Fruit fly (Drosophila melanogaster) whole organism, embryonic: Measurements from ENCODE around the gene smash.

ENCODE experiments used
- B-H2 ChIP-seq: fragments of 200-800 bp; sonication (Bioruptor generic); optimal IDR thresholded peaks from 2 replicates; lab custom pipeline; 2018; ENCODE audit warnings: missing biosample characterization, mild to moderate bottlenecking, missing genetic modification characterization
- Bteb2 ChIP-seq: fragments of 200-800 bp; sonication (Bioruptor generic); optimal IDR thresholded peaks from 2 replicates; lab custom pipeline; 2016; ENCODE audit warnings: missing biosample characterization, missing genetic modification characterization
- CG12659 ChIP-seq: fragments of 200-800 bp; sonication (Bioruptor generic); optimal IDR thresholded peaks from 3 replicates; lab custom pipeline; 2017; ENCODE audit warnings: mild to moderate bottlenecking, missing biosample characterization, missing genetic modification reagents, missing genetic modification characterization
- CG14965 ChIP-seq: fragments of 200-800 bp; sonication (Bioruptor generic); optimal IDR thresholded peaks from 2 replicates; lab custom pipeline; 2016; ENCODE audit warnings: missing biosample characterization, missing genetic modification characterization, borderline replicate concordance
- CG1529 ChIP-seq: fragments of 200-800 bp; sonication (Bioruptor generic); optimal IDR thresholded peaks from 3 replicates; lab custom pipeline; 2018; ENCODE audit warnings: missing biosample characterization, missing genetic modification characterization
- CG17359 ChIP-seq: fragments of 200-800 bp; sonication (Bioruptor generic); optimal IDR thresholded peaks from 3 replicates; lab custom pipeline; 2018; ENCODE audit warnings: missing biosample characterization, mild to moderate bottlenecking, missing genetic modification characterization, moderate library complexity
- CG18011 ChIP-seq: fragments of 200-800 bp; sonication (Bioruptor generic); optimal IDR thresholded peaks from 2 replicates; lab custom pipeline; 2017; ENCODE audit warnings: missing biosample characterization, missing genetic modification characterization, mild to moderate bottlenecking, moderate library complexity, missing genotype
- CG2202 ChIP-seq: fragments of 200-800 bp; sonication (Bioruptor generic); optimal IDR thresholded peaks from 2 replicates; lab custom pipeline; 2018; ENCODE audit warnings: missing biosample characterization, mild to moderate bottlenecking, missing genetic modification characterization
- CG30020 ChIP-seq: fragments of 200-800 bp; optimal IDR thresholded peaks from 2 replicates; lab custom pipeline; 2019; ENCODE audit warnings: missing biosample characterization, mild to moderate bottlenecking, missing genetic modification characterization, moderate library complexity
- CG31388 ChIP-seq: fragments of 200-800 bp; sonication (Bioruptor generic); optimal IDR thresholded peaks from 2 replicates; lab custom pipeline; 2016; ENCODE audit warnings: missing biosample characterization, missing genetic modification characterization
- CG3407 ChIP-seq: fragments of 200-800 bp; sonication (Bioruptor generic); optimal IDR thresholded peaks from 2 replicates; lab custom pipeline; 2018; ENCODE audit warnings: missing biosample characterization, mild to moderate bottlenecking, missing genetic modification characterization
- CG3838 ChIP-seq: fragments of 200-800 bp; sonication (Bioruptor generic); optimal IDR thresholded peaks from 3 replicates; lab custom pipeline; 2016; ENCODE audit warnings: missing biosample characterization, missing genetic modification characterization
- CG3995 ChIP-seq: fragments of 200-800 bp; sonication (Bioruptor generic); optimal IDR thresholded peaks from 3 replicates; lab custom pipeline; 2016; ENCODE audit warnings: missing biosample characterization, missing genetic modification characterization
- CG4404 ChIP-seq: fragments of 200-800 bp; sonication (Bioruptor generic); IDR thresholded peaks from 2 replicates; pipeline ENCODE4 v1.3.6; 2022; ENCODE audit warnings: missing biosample characterization, missing genetic modification characterization
- CG4424 ChIP-seq: fragments of 200-800 bp; sonication (Bioruptor generic); optimal IDR thresholded peaks from 3 replicates; lab custom pipeline; 2016; ENCODE audit warnings: missing biosample characterization, missing genetic modification characterization
- CG4617 ChIP-seq: fragments of 200-800 bp; sonication (Bioruptor generic); optimal IDR thresholded peaks from 3 replicates; lab custom pipeline; 2016; ENCODE audit warnings: missing biosample characterization, missing genetic modification characterization, borderline replicate concordance
- CG4854 ChIP-seq: fragments of 200-800 bp; sonication (Bioruptor generic); optimal IDR thresholded peaks from 2 replicates; lab custom pipeline; 2016; ENCODE audit warnings: missing biosample characterization, missing genetic modification characterization, inconsistent platforms
- CG5245 ChIP-seq: fragments of 200-800 bp; sonication (Bioruptor generic); optimal IDR thresholded peaks from 3 replicates; lab custom pipeline; 2016; ENCODE audit warnings: missing biosample characterization, missing genetic modification characterization
- CG8765 ChIP-seq: fragments of 200-800 bp; sonication (Bioruptor generic); IDR thresholded peaks from 2 replicates; pipeline ENCODE4 v1.3.6; 2022; ENCODE audit warnings: missing biosample characterization, missing genetic modification characterization
- CG8944 ChIP-seq: fragments of 200-800 bp; sonication (Bioruptor generic); optimal IDR thresholded peaks from 3 replicates; lab custom pipeline; 2016; ENCODE audit warnings: missing biosample characterization, missing genetic modification characterization
- CG9932 ChIP-seq: fragments of 200-800 bp; sonication (Bioruptor generic); IDR thresholded peaks from 2 replicates; pipeline ENCODE4 v1.3.6; 2022; ENCODE audit warnings: missing biosample characterization, missing genetic modification characterization
- Chrac-16 ChIP-seq: fragments of 200-800 bp; sonication (Bioruptor generic); optimal IDR thresholded peaks from 3 replicates; lab custom pipeline; 2016; ENCODE audit warnings: missing biosample characterization, missing genetic modification characterization
- CkIIα-i1 ChIP-seq: fragments of 200-800 bp; sonication (Bioruptor generic); IDR thresholded peaks from 2 replicates; pipeline ENCODE4 v1.3.6; 2022; ENCODE audit warnings: missing biosample characterization, missing genetic modification characterization
- H15 ChIP-seq: fragments of 200-800 bp; sonication (Bioruptor generic); IDR thresholded peaks from 3 replicates; pipeline ENCODE4 v1.3.6; 2022; ENCODE audit warnings: missing biosample characterization, missing genetic modification characterization
- HLH54F ChIP-seq: fragments of 200-800 bp; sonication (Bioruptor generic); optimal IDR thresholded peaks from 3 replicates; lab custom pipeline; 2016; ENCODE audit warnings: missing biosample characterization, missing genetic modification characterization
- Hand ChIP-seq: fragments of 200-800 bp; sonication (Bioruptor generic); optimal IDR thresholded peaks from 2 replicates; lab custom pipeline; 2017; ENCODE audit warnings: mild to moderate bottlenecking, missing biosample characterization, missing genetic modification reagents, missing genetic modification characterization
- Hr39 ChIP-seq: fragments of >200 bp; optimal IDR thresholded peaks from 2 replicates; lab custom pipeline; 2017
- Hr51 ChIP-seq, 2 experiments: fragments of 200-800 bp; sonication (Bioruptor generic); optimal IDR thresholded peaks; 2 replicates in 1 of 2; 3 replicates in 1 of 2; lab custom pipeline; 2016 to 2018; ENCODE audit warnings: missing biosample characterization in 2 of 2, missing genetic modification characterization in 2 of 2, mild to moderate bottlenecking in 1 of 2, moderate library complexity in 1 of 2
- Lim3 ChIP-seq: fragments of 200-800 bp; sonication (Bioruptor generic); IDR thresholded peaks from 2 replicates; pipeline ENCODE4 v1.3.6; 2022; ENCODE audit warnings: missing biosample characterization, missing genetic modification characterization
- Med ChIP-seq: fragments of 200-800 bp; sonication (Bioruptor generic); peaks from one replicate; lab custom pipeline; 2016; ENCODE audit warnings: missing biosample characterization, missing genetic modification characterization, mild to moderate bottlenecking, inconsistent platforms, moderate library complexity
- Oaz ChIP-seq: fragments of 200-800 bp; sonication (Bioruptor generic); IDR thresholded peaks from 2 replicates; pipeline ENCODE4 v1.3.6; 2022; ENCODE audit warnings: missing biosample characterization, missing genetic modification characterization
- Oli ChIP-seq: fragments of 200-800 bp; sonication (Bioruptor generic); optimal IDR thresholded peaks from 2 replicates; lab custom pipeline; 2018; ENCODE audit warnings: missing biosample characterization, mild to moderate bottlenecking, missing genetic modification characterization, moderate library complexity
- TFAM ChIP-seq: fragments of 200-800 bp; sonication (Bioruptor generic); optimal IDR thresholded peaks from 2 replicates; lab custom pipeline; 2017; ENCODE audit warnings: missing biosample characterization, missing genetic modification characterization, inconsistent platforms
- abd-A ChIP-seq: fragments of 200-800 bp; sonication (Bioruptor generic); optimal IDR thresholded peaks from 3 replicates; lab custom pipeline; 2019; ENCODE audit warnings: missing biosample characterization, mild to moderate bottlenecking, missing genetic modification characterization, moderate library complexity
- ac ChIP-seq: fragments of 200-800 bp; sonication (Bioruptor generic); optimal IDR thresholded peaks from 3 replicates; lab custom pipeline; 2017; ENCODE audit warnings: missing biosample characterization, mild to moderate bottlenecking, missing genetic modification characterization
- cad ChIP-seq: fragments of >200 bp; optimal IDR thresholded peaks from 2 replicates; lab custom pipeline; 2017; ENCODE audit warnings: missing biosample characterization, missing genetic modification characterization
- chif ChIP-seq, 2 experiments: fragments of 200-800 bp; sonication (Bioruptor generic); optimal IDR thresholded peaks; 3 replicates each; lab custom pipeline; 2016; ENCODE audit warnings: missing biosample characterization in 2 of 2, missing genetic modification characterization in 2 of 2
- ci ChIP-seq: fragments of 200-800 bp; sonication (Bioruptor generic); IDR thresholded peaks from 3 replicates; pipeline ENCODE4 v1.3.6; 2022; ENCODE audit warnings: missing biosample characterization, missing genetic modification characterization
- cwo ChIP-seq: fragments of 200-800 bp; sonication (Bioruptor generic); optimal IDR thresholded peaks from 3 replicates; lab custom pipeline; 2017; ENCODE audit warnings: missing biosample characterization, missing genetic modification characterization, mild to moderate bottlenecking, moderate library complexity, missing genetic modification reagents
- dati ChIP-seq: fragments of 200-800 bp; sonication (Bioruptor generic); IDR thresholded peaks from 2 replicates; pipeline ENCODE4 v1.3.6; 2022; ENCODE audit warnings: missing biosample characterization, missing genetic modification characterization
- ems ChIP-seq: fragments of 200-800 bp; sonication (Bioruptor generic); optimal IDR thresholded peaks from 3 replicates; lab custom pipeline; 2016; ENCODE audit warnings: missing biosample characterization, missing genetic modification characterization
- grn ChIP-seq: fragments of 200-800 bp; sonication (Bioruptor generic); optimal IDR thresholded peaks from 3 replicates; lab custom pipeline; 2017; ENCODE audit warnings: missing biosample characterization, missing genetic modification characterization
- hb ChIP-seq: fragments of 200-800 bp; sonication (Bioruptor generic); IDR thresholded peaks from 3 replicates; pipeline ENCODE4 v1.3.6; 2022; ENCODE audit warnings: missing biosample characterization, missing genetic modification characterization; ENCODE audit not compliant: partially characterized antibody
- odd ChIP-seq: fragments of 200-800 bp; sonication (Bioruptor generic); optimal IDR thresholded peaks from 2 replicates; lab custom pipeline; 2017; ENCODE audit warnings: missing biosample characterization, mild to moderate bottlenecking, missing genetic modification characterization
- onecut ChIP-seq: fragments of 200-800 bp; sonication (Bioruptor generic); IDR thresholded peaks from 2 replicates; pipeline ENCODE4 v1.3.6; 2022; ENCODE audit warnings: missing biosample characterization, missing genetic modification characterization
- pum ChIP-seq: fragments of 200-800 bp; sonication (Bioruptor generic); optimal IDR thresholded peaks from 2 replicates; lab custom pipeline; 2016; ENCODE audit warnings: missing biosample characterization, missing genetic modification characterization
- sd ChIP-seq: fragments of 200-800 bp; sonication (Bioruptor generic); optimal IDR thresholded peaks from 3 replicates; lab custom pipeline; 2018; ENCODE audit warnings: missing biosample characterization, mild to moderate bottlenecking, missing genetic modification characterization, moderate library complexity
- sim ChIP-seq: fragments of 200-800 bp; sonication (Bioruptor generic); IDR thresholded peaks from 2 replicates; pipeline ENCODE4 v1.3.6; 2022; ENCODE audit warnings: missing biosample characterization, missing genetic modification characterization
- sob ChIP-seq: fragments of 200-800 bp; sonication (Bioruptor generic); IDR thresholded peaks from 2 replicates; pipeline ENCODE4 v1.3.6; 2022; ENCODE audit warnings: missing biosample characterization, missing genetic modification characterization
- twi ChIP-seq: fragments of 200-800 bp; optimal IDR thresholded peaks from 2 replicates; lab custom pipeline; 2019; ENCODE audit warnings: missing biosample characterization, mild to moderate bottlenecking, missing genetic modification characterization, moderate library complexity
- vfl ChIP-seq: fragments of 200-800 bp; sonication (Bioruptor generic); optimal IDR thresholded peaks from 2 replicates; lab custom pipeline; 2016; ENCODE audit warnings: missing biosample characterization, missing genetic modification characterization
- yki ChIP-seq: fragments of >200 bp; optimal IDR thresholded peaks from 3 replicates; lab custom pipeline; 2018

The smash gene

DNA sequence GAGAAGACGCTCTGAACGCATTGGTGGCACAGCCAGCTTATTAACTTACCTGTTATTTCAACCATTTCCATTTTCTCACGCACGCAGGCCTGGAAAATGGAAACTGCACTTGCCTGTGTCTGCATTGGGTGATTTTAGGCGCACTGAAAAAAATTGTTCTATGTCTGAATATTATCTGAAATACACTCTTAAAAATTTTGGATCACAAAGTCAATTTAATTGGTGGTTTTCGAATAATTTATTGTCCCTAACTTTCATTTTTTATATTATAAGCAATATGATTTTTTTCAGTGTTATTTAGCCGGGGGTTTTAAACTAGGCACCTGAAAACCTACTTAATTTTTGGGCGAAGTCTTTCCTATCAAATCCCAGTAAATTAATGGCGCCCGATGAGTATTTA, 3.7 kb downstream of the smash start (continued):
- peak; percentile 75 for TF ChIP-seq Chrac-16
- TF ChIP-seq CG5245 (GFP tag; lab: Kevin White, UChicago), result peak; percentile 68
- no peak for TF ChIP-seq twi
- TF ChIP-seq cwo, result peak; percentile 51
- no peak for TF ChIP-seq CG4617 (GFP tag; lab: Kevin White, UChicago)
- peak; percentile 61 for TF ChIP-seq CG31388
- peak; percentile 48 for TF ChIP-seq TFAM (GFP tag; lab: Kevin White, UChicago)
- TF ChIP-seq CG4404, result peak; percentile 83
- TF ChIP-seq Lim3 (GFP tag; lab: Robert Waterston, UW), result no peak
- TF ChIP-seq hb (GFP tag; lab: Robert Waterston, UW), result no peak
- peak; percentile 92 for TF ChIP-seq CG4424 (GFP tag; lab: Kevin White, UChicago)
- TF ChIP-seq B-H2 (GFP tag; lab: Kevin White, UChicago), result no peak
- TF ChIP-seq CG8765 (GFP tag; lab: Robert Waterston, UW), result peak; percentile 85; the same call in 1 of the 2 replicates
- peak; percentile 11 for TF ChIP-seq CG30020 (tag; lab: Kevin White, UChicago)
- no peak for TF ChIP-seq Hr39 (lab: Kevin White, UChicago)
- TF ChIP-seq dati (GFP tag; lab: Robert Waterston, UW), result peak; percentile 46; the same call in 1 of the 2 replicates
- TF ChIP-seq ci (GFP tag; lab: Robert Waterston, UW), result peak; percentile 87
- TF ChIP-seq CG3995 (GFP tag; lab: Kevin White, UChicago), result no peak
- peak; percentile 2 for TF ChIP-seq CG12659
- TF ChIP-seq CG14965 (GFP tag; lab: Kevin White, UChicago), result peak; percentile 14
- TF ChIP-seq odd (GFP tag; lab: Kevin White, UChicago), result no peak
- TF ChIP-seq sim (GFP tag; lab: Robert Waterston, UW), result peak; percentile 87
- TF ChIP-seq Oli (tag; lab: Kevin White, UChicago), result peak; percentile 72
- TF ChIP-seq H15, result peak; percentile 78; the same call in 2 of the 3 replicates
- no peak for TF ChIP-seq HLH54F (GFP tag; lab: Kevin White, UChicago)
- peak; percentile 60 for TF ChIP-seq grn (GFP tag; lab: Kevin White, UChicago)
- 0 out of 2 replicates have a peak, but pooled peaks have one; percentile 5 for TF ChIP-seq Oaz (GFP tag; lab: Robert Waterston, UW)
- no peak for TF ChIP-seq Bteb2 (GFP tag; lab: Kevin White, UChicago)
- TF ChIP-seq cad, result no peak
- no peak for TF ChIP-seq CkIIα-i1 (GFP tag; lab: Robert Waterston, UW)
- TF ChIP-seq CG3407 (GFP tag; lab: Kevin White, UChicago), result peak; percentile 65
- TF ChIP-seq abd-A (tag; lab: Kevin White, UChicago), result peak; percentile 70
- peak; percentile 60 for TF ChIP-seq vfl
- TF ChIP-seq ems, result no peak
- TF ChIP-seq sob (GFP tag; lab: Robert Waterston, UW), result peak; percentile 73
- peak; percentile 75 for TF ChIP-seq CG4854
- peak in 1 of 2 experiments; percentile 80 for TF ChIP-seq Hr51 (GFP tag; optimal IDR thresholded peaks at IDR 0.05; lab: Kevin White, UChicago)
- no peak for TF ChIP-seq CG3838 (GFP tag; lab: Kevin White, UChicago)
- TF ChIP-seq CG9932 (GFP tag; lab: Robert Waterston, UW), result 0 out of 2 replicates have a peak, but pooled peaks have one; percentile 4
- TF ChIP-seq chif (GFP tag; optimal IDR thresholded peaks at IDR 0.05; lab: Kevin White, UChicago), result peak; percentile 60 to 69
- peak; percentile 28 for TF ChIP-seq CG8944 (GFP tag; lab: Kevin White, UChicago)
- peak; percentile 68 for TF ChIP-seq ac (GFP tag; lab: Kevin White, UChicago)
- TF ChIP-seq CG2202, result peak; percentile 43
- TF ChIP-seq sd, result no peak
- TF ChIP-seq CG18011, result no peak
- TF ChIP-seq CG1529, result peak; percentile 48
- no peak for TF ChIP-seq yki (lab: Kevin White, UChicago)
- peak; percentile 93 for TF ChIP-seq CG17359 (tag; lab: Kevin White, UChicago)
- peak; percentile 83 for TF ChIP-seq Med
- TF ChIP-seq pum, result peak; percentile 84
- TF ChIP-seq Hand, result peak; percentile 10
- peak; percentile 76 for TF ChIP-seq onecut (GFP tag; lab: Robert Waterston, UW)
